Worm (Caenorhabditis elegans) whole organism, young adult: ENCODE data around the gene nspa-9.

Experiments used
- C17E4.6 ChIP-seq: fragments of 200-800 bp; sonication (Bioruptor generic); IDR thresholded peaks from 2 replicates; pipeline ENCODE4 v1.3.6; 2022; ENCODE audit warnings: missing genetic modification reagents, missing genetic modification characterization, missing compliant biosample characterization
- F37B4.10 ChIP-seq: fragments of 200-800 bp; sonication (Bioruptor generic); IDR thresholded peaks from 2 replicates; pipeline ENCODE4 v1.3.6; 2022; ENCODE audit warnings: missing genetic modification characterization, missing compliant biosample characterization
- F39B2.1 ChIP-seq: fragments of 200-800 bp; sonication (Bioruptor generic); IDR thresholded peaks from 2 replicates; pipeline ENCODE4 v1.3.6; 2022; ENCODE audit warnings: missing genetic modification reagents, missing genetic modification characterization, missing compliant biosample characterization
- F55B11.4 ChIP-seq: sonication (generic microtip); optimal IDR thresholded peaks from 2 replicates; lab custom pipeline; 2016; ENCODE audit warnings: missing compliant biosample characterization, missing genetic modification characterization, borderline replicate concordance; ENCODE audit not compliant: insufficient read depth
- F57A8.1 ChIP-seq: fragments of 200-800 bp; sonication (Bioruptor generic); optimal IDR thresholded peaks from 2 replicates; lab custom pipeline; 2018; ENCODE audit warnings: mild to moderate bottlenecking, missing genetic modification characterization, moderate library complexity, missing compliant biosample characterization
- F57C9.4 ChIP-seq: sonication (generic microtip); optimal IDR thresholded peaks from 2 replicates; lab custom pipeline; 2017; ENCODE audit warnings: mild to moderate bottlenecking, missing genetic modification characterization, missing compliant biosample characterization
- Y53F4B.3 ChIP-seq: fragments of 200-800 bp; sonication (Bioruptor generic); IDR thresholded peaks from 2 replicates; pipeline ENCODE4 v1.3.6; 2022; ENCODE audit warnings: missing genetic modification reagents, missing genetic modification characterization, missing compliant biosample characterization
- Y79H2A.3 ChIP-seq: fragments of 200-800 bp; sonication (Bioruptor generic); conservative IDR thresholded peaks from 2 replicates; pipeline ENCODE4 v1.3.6; 2022; ENCODE audit warnings: missing genetic modification reagents, missing genetic modification characterization, missing compliant biosample characterization
- Y95B8A.8 ChIP-seq: fragments of 200-800 bp; sonication (Bioruptor generic); IDR thresholded peaks from 2 replicates; pipeline ENCODE4 v1.3.6; 2022; ENCODE audit warnings: missing genetic modification reagents, missing genetic modification characterization, missing compliant biosample characterization
- ama-1 ChIP-seq, 3 experiments: fragments of 150-350 bp in 1 of 3; sonication (generic microtip) in 2 of 3; optimal IDR thresholded peaks; 2 replicates each; lab custom pipeline; 2014 to 2018; ENCODE audit warnings: missing biosample characterization in 2 of 3, missing genetic modification characterization in 2 of 3, missing genetic modification reagents in 2 of 3
- atf-7 ChIP-seq: sonication (generic microtip); optimal IDR thresholded peaks from 2 replicates; lab custom pipeline; 2017; ENCODE audit warnings: mild to moderate bottlenecking, missing genetic modification characterization, missing compliant biosample characterization
- athp-1 ChIP-seq: sonication (generic microtip); optimal IDR thresholded peaks from 2 replicates; lab custom pipeline; 2017; ENCODE audit warnings: mild to moderate bottlenecking, missing genetic modification characterization, missing compliant biosample characterization
- bed-2 ChIP-seq: fragments of 200-800 bp; sonication (Bioruptor generic); IDR thresholded peaks from 2 replicates; pipeline ENCODE4 v1.3.6; 2022; ENCODE audit warnings: missing genetic modification reagents, missing genetic modification characterization, missing compliant biosample characterization
- ccch-3 ChIP-seq: fragments of 200-800 bp; sonication (Bioruptor generic); optimal IDR thresholded peaks from 2 replicates; lab custom pipeline; 2018; ENCODE audit warnings: mild to moderate bottlenecking, missing genetic modification characterization, missing compliant biosample characterization
- cebp-1 ChIP-seq, 2 experiments: fragments of 200-800 bp in 1 of 2; sonication (Bioruptor generic) in 1 of 2; sonication (generic microtip) in 1 of 2; IDR thresholded peaks in 1 of 2; optimal IDR thresholded peaks in 1 of 2; 2 replicates each; pipeline versions ENCODE4 v1.3.6 to Lab custom; 2017 to 2022; ENCODE audit warnings: missing compliant biosample characterization in 2 of 2, missing genetic modification characterization in 2 of 2, mild to moderate bottlenecking in 1 of 2, missing genetic modification reagents in 1 of 2, moderate library complexity in 1 of 2
- ceh-100 ChIP-seq: fragments of 200-800 bp; sonication (Bioruptor generic); IDR thresholded peaks from 2 replicates; pipeline ENCODE4 v1.3.6; 2022; ENCODE audit warnings: missing genetic modification reagents, missing genetic modification characterization, missing compliant biosample characterization
- ceh-27 ChIP-seq: fragments of 200-800 bp; sonication (Bioruptor generic); optimal IDR thresholded peaks from 2 replicates; lab custom pipeline; 2018; ENCODE audit warnings: mild to moderate bottlenecking, missing genetic modification characterization, moderate library complexity, missing compliant biosample characterization
- ceh-91 ChIP-seq: fragments of 200-800 bp; sonication (Bioruptor generic); IDR thresholded peaks from 2 replicates; pipeline ENCODE4 v1.3.6; 2022; ENCODE audit warnings: missing genetic modification reagents, missing genetic modification characterization, missing compliant biosample characterization
- die-1 ChIP-seq: sonication (generic microtip); optimal IDR thresholded peaks from 2 replicates; lab custom pipeline; 2016; ENCODE audit warnings: missing genotype, mild to moderate bottlenecking, missing genetic modification characterization, missing compliant biosample characterization
- egl-18 ChIP-seq: fragments of 200-800 bp; sonication (Bioruptor generic); IDR thresholded peaks from 2 replicates; pipeline ENCODE4 v1.3.6; 2022; ENCODE audit warnings: missing genetic modification reagents, missing genetic modification characterization, missing compliant biosample characterization
- egrh-3 ChIP-seq: fragments of 200-800 bp; sonication (Bioruptor generic); IDR thresholded peaks from 2 replicates; pipeline ENCODE4 v1.3.6; 2022; ENCODE audit warnings: missing genetic modification reagents, missing genetic modification characterization, missing compliant biosample characterization
- ets-4 ChIP-seq: fragments of 200-800 bp; sonication (Bioruptor generic); optimal IDR thresholded peaks from 2 replicates; lab custom pipeline; 2018; ENCODE audit warnings: mild to moderate bottlenecking, missing genetic modification characterization, missing compliant biosample characterization
- gei-17 ChIP-seq: fragments of 200-800 bp; sonication (Bioruptor generic); optimal IDR thresholded peaks from 2 replicates; lab custom pipeline; 2018; ENCODE audit warnings: mild to moderate bottlenecking, missing genetic modification characterization, missing compliant biosample characterization
- hsf-1 ChIP-seq: fragments of 200-800 bp; sonication (Bioruptor generic); IDR thresholded peaks from 2 replicates; pipeline ENCODE4 v1.3.6; 2022; ENCODE audit warnings: missing genetic modification reagents, missing genetic modification characterization, missing compliant biosample characterization
- let-607 ChIP-seq, 2 experiments: fragments of 200-800 bp in 1 of 2; sonication (Bioruptor generic) in 1 of 2; sonication (generic microtip) in 1 of 2; optimal IDR thresholded peaks; 2 replicates each; lab custom pipeline; 2016 to 2018; ENCODE audit warnings: mild to moderate bottlenecking in 2 of 2, missing compliant biosample characterization in 2 of 2, missing genetic modification characterization in 2 of 2, moderate library complexity in 2 of 2, missing genotype in 1 of 2
- lir-1 ChIP-seq: fragments of 200-800 bp; sonication (Bioruptor generic); conservative IDR thresholded peaks from 2 replicates; pipeline ENCODE4 v1.3.6; 2022; ENCODE audit warnings: missing genetic modification reagents, missing genetic modification characterization, missing compliant biosample characterization
- lsl-1 ChIP-seq: fragments of 200-800 bp; sonication (Bioruptor generic); optimal IDR thresholded peaks from 2 replicates; lab custom pipeline; 2018; ENCODE audit warnings: mild to moderate bottlenecking, missing genetic modification characterization, moderate library complexity, missing compliant biosample characterization
- madf-6 ChIP-seq: fragments of 200-800 bp; sonication (Bioruptor generic); IDR thresholded peaks from 2 replicates; pipeline ENCODE4 v1.3.6; 2022; ENCODE audit warnings: missing genetic modification reagents, missing genetic modification characterization, missing compliant biosample characterization
- mes-4 ChIP-seq: sonication (generic microtip); optimal IDR thresholded peaks from 2 replicates; lab custom pipeline; 2016; ENCODE audit warnings: missing genotype, missing genetic modification characterization, missing compliant biosample characterization
- nfyb-1 ChIP-seq: fragments of 200-800 bp; sonication (Bioruptor generic); IDR thresholded peaks from 2 replicates; pipeline ENCODE4 v1.3.6; 2022; ENCODE audit warnings: missing genetic modification reagents, missing genetic modification characterization, missing compliant biosample characterization
- nhr-120 ChIP-seq: fragments of 200-800 bp; sonication (Bioruptor generic); IDR thresholded peaks from 2 replicates; pipeline ENCODE4 v1.3.6; 2022; ENCODE audit warnings: missing genetic modification characterization, missing compliant biosample characterization
- nhr-80 ChIP-seq: sonication (generic microtip); optimal IDR thresholded peaks from 2 replicates; lab custom pipeline; 2016; ENCODE audit warnings: missing genetic modification characterization, missing compliant biosample characterization
- nhr-90 ChIP-seq: sonication (generic microtip); optimal IDR thresholded peaks from 2 replicates; lab custom pipeline; 2016; ENCODE audit warnings: missing genotype, mild to moderate bottlenecking, missing genetic modification characterization, missing compliant biosample characterization
- rec-8 ChIP-seq, 2 experiments: sonication (generic microtip); optimal IDR thresholded peaks; 2 replicates each; lab custom pipeline; 2016; ENCODE audit warnings: mild to moderate bottlenecking in 2 of 2, missing genetic modification characterization in 2 of 2, missing genetic modification reagents in 2 of 2, missing genotype in 2 of 2, missing biosample characterization in 1 of 2, missing compliant biosample characterization in 1 of 2, moderate library complexity in 1 of 2
- sdz-38 ChIP-seq: sonication (generic microtip); optimal IDR thresholded peaks from 2 replicates; lab custom pipeline; 2016; ENCODE audit warnings: missing genotype, missing genetic modification characterization, missing compliant biosample characterization
- somi-1 ChIP-seq: fragments of 200-800 bp; sonication (Bioruptor generic); optimal IDR thresholded peaks from 2 replicates; lab custom pipeline; 2018; ENCODE audit warnings: mild to moderate bottlenecking, missing genetic modification characterization, missing compliant biosample characterization
- tlf-1 ChIP-seq: fragments of 200-800 bp; sonication (Bioruptor generic); optimal IDR thresholded peaks from 2 replicates; lab custom pipeline; 2018; ENCODE audit warnings: mild to moderate bottlenecking, missing genetic modification characterization, missing compliant biosample characterization
- unc-62 ChIP-seq: fragments of 150-350 bp; optimal IDR thresholded peaks from 2 replicates; lab custom pipeline; 2014; ENCODE audit warnings: missing biosample characterization, missing genetic modification reagents, missing genetic modification characterization
- zfh-2 ChIP-seq: fragments of 200-800 bp; sonication (Bioruptor generic); conservative IDR thresholded peaks from 2 replicates; pipeline ENCODE4 v1.3.6; 2022; ENCODE audit warnings: missing genetic modification reagents, missing genetic modification characterization, missing compliant biosample characterization
- ztf-25 ChIP-seq: fragments of 200-800 bp; sonication (Bioruptor generic); IDR thresholded peaks from 2 replicates; pipeline ENCODE4 v1.3.6; 2022; ENCODE audit warnings: missing genetic modification reagents, missing genetic modification characterization, missing compliant biosample characterization

Gene nspa-9

DNA sequence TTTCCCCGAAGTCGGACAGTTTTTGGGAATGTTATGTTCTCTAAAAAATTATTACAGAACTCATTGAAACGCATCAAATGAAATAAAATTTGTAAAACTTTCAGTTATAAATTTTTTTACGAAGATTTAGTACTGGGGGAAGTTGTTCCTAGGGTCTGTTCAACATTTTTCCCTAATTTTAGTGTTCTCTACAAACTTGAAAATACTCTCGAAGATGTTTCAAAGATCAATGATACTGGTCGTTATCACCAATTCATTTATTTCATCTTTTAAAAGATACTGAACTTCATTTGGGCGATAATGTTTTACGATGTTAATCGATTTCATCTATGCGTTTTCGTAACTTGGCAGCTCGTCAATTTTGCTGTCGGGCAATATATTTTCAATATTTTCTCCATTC is 36.6 kb upstream of the nspa-9 start, which contains the start of gene C44C10.3:
TSS of gene C44C10.3 (plus strand) at position 301 of the 400 bp plus-strand sequence.
- TF ChIP-seq Y95B8A.8 (no peak), madf-6 (no peak), ccch-3 (GFP tag; lab: Kevin White, UChicago) (no peak), Y79H2A.3 (GFP tag; lab: Robert Waterston, UW) (no peak), C17E4.6 (GFP tag; lab: Robert Waterston, UW) (no peak), nhr-120 (GFP tag; lab: Robert Waterston, UW) (no peak), rec-8 (tag; optimal IDR thresholded peaks at IDR 0.05; lab: Kevin White, UChicago) (no peak), F55B11.4 (tag; lab: Kevin White, UChicago) (no peak), lsl-1 (GFP tag; lab: Kevin White, UChicago) (no peak), F37B4.10 (GFP tag; lab: Robert Waterston, UW) (no peak), somi-1 (GFP tag; lab: Kevin White, UChicago) (no peak), cebp-1 (GFP tag; IDR thresholded peaks at IDR 0.05; lab: Robert Waterston, UW) (no peak), cebp-1 (tag; optimal IDR thresholded peaks at IDR 0.05; lab: Kevin White, UChicago) (no peak), die-1 (tag; lab: Kevin White, UChicago) (no peak), sdz-38 (no peak)

DNA sequence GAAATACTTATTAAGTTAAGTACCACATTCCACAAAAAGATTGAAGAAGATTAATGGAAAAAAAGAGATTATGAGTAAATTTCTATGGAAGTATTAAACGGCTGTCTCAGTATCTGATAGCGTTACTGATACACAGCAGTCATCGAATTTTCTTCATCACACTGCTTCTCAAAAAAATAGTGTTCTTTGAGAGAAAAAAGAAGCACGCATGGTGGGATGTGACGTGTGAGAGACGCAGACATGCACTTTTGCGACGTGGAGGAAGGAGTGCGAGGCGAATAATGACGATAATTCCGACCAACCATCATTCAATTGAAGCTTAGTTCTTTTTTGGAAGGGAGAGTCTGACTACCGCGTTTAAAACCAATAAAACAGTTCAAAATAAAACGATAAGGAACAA is 28.6 kb upstream of the nspa-9 start, which contains the start of gene C44C10.11:
TSS of gene C44C10.11 (minus strand) at position 115 of the 400 bp plus-strand sequence.
- TF ChIP-seq let-607 (tag; optimal IDR thresholded peaks at IDR 0.05; lab: Kevin White, UChicago) (peak; percentile 88 to 91), F57A8.1 (GFP tag; lab: Kevin White, UChicago) (no peak), ceh-27 (GFP tag; lab: Kevin White, UChicago) (no peak), F39B2.1 (GFP tag; lab: Robert Waterston, UW) (no peak), lir-1 (no peak), F57C9.4 (no peak), unc-62 (GFP tag; lab: Kevin White, UChicago) (peak; percentile 49), ets-4 (GFP tag; lab: Kevin White, UChicago) (peak; percentile 80), mes-4 (no peak), athp-1 (tag; lab: Kevin White, UChicago) (no peak), cebp-1 (GFP tag; IDR thresholded peaks at IDR 0.05; lab: Robert Waterston, UW) (no peak), cebp-1 (tag; optimal IDR thresholded peaks at IDR 0.05; lab: Kevin White, UChicago) (no peak), ccch-3 (GFP tag; lab: Kevin White, UChicago) (no peak), ceh-91 (GFP tag; lab: Robert Waterston, UW) (no peak), tlf-1 (GFP tag; lab: Kevin White, UChicago) (no peak), atf-7 (peak; percentile 75), nhr-80 (tag; lab: Kevin White, UChicago) (peak; percentile 99)

DNA sequence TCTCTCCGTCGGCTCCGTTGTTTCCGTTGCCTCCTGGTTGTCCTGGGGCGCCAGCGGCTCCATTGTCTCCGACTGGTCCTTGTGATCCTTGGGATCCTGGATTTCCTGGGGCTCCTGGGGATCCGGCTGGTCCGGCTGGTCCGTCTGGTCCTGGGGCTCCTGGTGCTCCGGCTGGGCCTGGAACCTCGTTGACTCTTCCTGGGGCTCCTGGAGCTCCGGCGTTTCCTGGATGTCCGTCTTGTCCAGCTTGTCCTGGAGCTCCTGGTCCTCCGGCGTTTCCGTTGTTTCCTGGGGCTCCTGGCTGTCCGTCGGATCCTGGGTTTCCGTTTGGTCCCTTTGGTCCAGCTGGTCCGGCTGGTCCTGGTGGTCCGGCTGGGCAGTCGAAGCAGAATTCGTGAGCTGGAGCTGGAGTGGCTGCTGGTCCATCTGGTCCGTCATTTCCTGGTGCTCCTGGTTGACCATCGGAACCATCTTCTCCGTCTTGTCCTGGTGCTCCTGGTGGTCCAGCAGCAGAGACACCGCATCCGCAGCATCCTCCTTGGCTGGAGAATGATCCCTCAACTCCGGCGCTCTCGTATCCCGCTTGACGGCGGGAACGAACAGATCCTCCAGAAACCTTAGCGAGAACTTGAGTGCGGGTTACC is 27.3 kb upstream of the nspa-9 start:
- TF ChIP-seq ztf-25 = 0 out of 2 replicates have a peak, but pooled peaks have one; percentile 13
- no peak for TF ChIP-seq ama-1 (optimal IDR thresholded peaks at IDR 0.05; lab: Kevin White, UChicago)
- no peak for TF ChIP-seq ama-1 (GFP tag; optimal IDR thresholded peaks at IDR 0.05; lab: Kevin White, UChicago)
- TF ChIP-seq ceh-27 (GFP tag; lab: Kevin White, UChicago) = no peak
- TF ChIP-seq zfh-2 (GFP tag; lab: Robert Waterston, UW) = peak; percentile 90
- TF ChIP-seq hsf-1 (GFP tag; lab: Robert Waterston, UW) = no peak
- no peak for TF ChIP-seq athp-1 (tag; lab: Kevin White, UChicago)
- TF ChIP-seq bed-2 (GFP tag; lab: Robert Waterston, UW) = no peak
- 0 out of 2 replicates have a peak, but pooled peaks have one; percentile 17 for TF ChIP-seq nfyb-1 (GFP tag; lab: Robert Waterston, UW)
- TF ChIP-seq ceh-100 (GFP tag; lab: Robert Waterston, UW) = no peak
- TF ChIP-seq Y53F4B.3 (GFP tag; lab: Robert Waterston, UW) = no peak
- TF ChIP-seq F57C9.4 = no peak
- no peak for TF ChIP-seq egl-18 (GFP tag; lab: Robert Waterston, UW)
- peak; percentile 95 for TF ChIP-seq egrh-3 (GFP tag; lab: Robert Waterston, UW)
- TF ChIP-seq nhr-90 (tag; lab: Kevin White, UChicago) = no peak
- TF ChIP-seq gei-17 (GFP tag; lab: Kevin White, UChicago) = no peak
